Fruit fly (Drosophila melanogaster): ENCODE data around the gene CG9396.

The CG9396 gene

DNA sequence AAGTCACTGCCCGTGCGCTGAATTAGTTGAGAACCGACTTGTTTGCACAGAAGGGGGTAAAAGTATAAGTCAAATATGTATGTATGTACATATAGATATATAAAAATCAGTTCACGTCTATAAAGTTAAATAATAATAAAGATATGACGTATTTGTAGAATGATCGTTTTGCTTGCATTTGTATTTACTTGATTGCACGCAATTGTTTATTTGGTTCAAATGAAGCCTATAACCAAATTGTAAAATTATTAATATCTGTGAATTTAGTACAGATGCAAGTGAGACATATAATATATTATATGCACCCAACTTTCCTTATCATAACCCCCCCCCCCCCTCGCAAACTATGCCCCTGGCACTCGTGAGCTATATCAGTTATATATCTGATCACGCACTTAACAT, 29.1 kb upstream of the CG9396 start (continued):
- TF ChIP-seq ERR (GFP tag; optimal IDR thresholded peaks at IDR 0.05) (no peak), Hey (tag; optimal IDR thresholded peaks at IDR 0.05) (no peak), CG11093 (GFP tag; IDR thresholded peaks at IDR 0.05) (no peak), CG17829 (tag; optimal IDR thresholded peaks at IDR 0.05) (no peak), shn (GFP tag; optimal IDR thresholded peaks at IDR 0.05) (no peak), cwo (GFP tag; optimal IDR thresholded peaks at IDR 0.05) (peak; percentile 78), scrt (GFP tag; optimal IDR thresholded peaks at IDR 0.05) (peak; percentile 49), dm (GFP tag; optimal IDR thresholded peaks at IDR 0.05) (no peak), unc-4 (GFP tag; IDR thresholded peaks at IDR 0.05; ENCODE audit: partially characterized antibody) (no peak), dmrt99B (tag; optimal IDR thresholded peaks at IDR 0.05) (peak; percentile 56), TFAM (GFP tag; optimal IDR thresholded peaks at IDR 0.05) (no peak), CG14014 (GFP tag; IDR thresholded peaks at IDR 0.05) (no peak), trh (GFP tag; optimal IDR thresholded peaks at IDR 0.05) (no peak), CG30431 (GFP tag; optimal IDR thresholded peaks at IDR 0.05) (no peak), Pdp1 (GFP tag; optimal IDR thresholded peaks at IDR 0.05) (peak in 1 of 2 experiments; percentile 7), emc (GFP tag; optimal IDR thresholded peaks at IDR 0.05) (no peak), Elba2 (GFP tag; optimal IDR thresholded peaks at IDR 0.05) (no peak), CG2199 (GFP tag; IDR thresholded peaks at IDR 0.05) (no peak), Ssrp (tag; optimal IDR thresholded peaks at IDR 0.05) (peak; percentile 4), mirr (GFP tag; optimal IDR thresholded peaks at IDR 0.05) (no peak), Lpt (GFP tag; optimal IDR thresholded peaks at IDR 0.05) (no peak), CG13123 (GFP tag; optimal IDR thresholded peaks at IDR 0.05) (no peak), disco-r (GFP tag; optimal IDR thresholded peaks at IDR 0.05) (no peak), CG7556 (GFP tag; optimal IDR thresholded peaks at IDR 0.05) (peak; percentile 28), dysf (GFP tag; IDR thresholded peaks at IDR 0.05) (peak; percentile 68; the same call in 2 of the 3 replicates), zfh1 (GFP tag; IDR thresholded peaks at IDR 0.05) (no peak), Atf3 (GFP tag; optimal IDR thresholded peaks at IDR 0.05) (no peak), CG34422 (GFP tag; IDR thresholded peaks at IDR 0.05) (no peak), CG4424 (GFP tag; optimal IDR thresholded peaks at IDR 0.05) (peak; percentile 28), gcm2 (GFP tag; optimal IDR thresholded peaks at IDR 0.05) (no peak), fd64A (GFP tag; optimal IDR thresholded peaks at IDR 0.05) (no peak), PHDP (tag; optimal IDR thresholded peaks at IDR 0.05) (peak; percentile 61), tgo (GFP tag; IDR thresholded peaks at IDR 0.05) (no peak), CG15514 (GFP tag; optimal IDR thresholded peaks at IDR 0.05) (peak; percentile 53), dan (GFP tag; IDR thresholded peaks at IDR 0.05) (no peak), da (GFP tag; optimal IDR thresholded peaks at IDR 0.05) (no peak), MTF-1 (GFP tag; optimal IDR thresholded peaks at IDR 0.05; ENCODE audit: borderline replicate concordance) (no peak), salm (tag; optimal IDR thresholded peaks at IDR 0.05) (peak; percentile 15), lmd (GFP tag; IDR thresholded peaks at IDR 0.05) (peak; percentile 30; the same call in 1 of the 2 replicates), CG1832 (GFP tag; optimal IDR thresholded peaks at IDR 0.05) (no peak), ato (GFP tag; IDR thresholded peaks at IDR 0.05; ENCODE audit: partially characterized antibody) (no peak), Scr (GFP tag; IDR thresholded peaks at IDR 0.05; ENCODE audit: partially characterized antibody) (no peak), psq (GFP tag; optimal IDR thresholded peaks at IDR 0.05) (no peak), Asciz (GFP tag; optimal IDR thresholded peaks at IDR 0.05) (peak; percentile 63), CG10321 (GFP tag; IDR thresholded peaks at IDR 0.05) (no peak), ap (GFP tag; IDR thresholded peaks at IDR 0.05) (no peak), C15 (GFP tag; IDR thresholded peaks at IDR 0.05) (no peak), pho (GFP tag; optimal IDR thresholded peaks at IDR 0.05) (peak; percentile 2), eve (GFP tag; optimal IDR thresholded peaks at IDR 0.05) (no peak), Bdp1 (GFP tag; optimal IDR thresholded peaks at IDR 0.05) (no peak), fd96Cb (tag; optimal IDR thresholded peaks at IDR 0.05) (no peak), lab (GFP tag; optimal IDR thresholded peaks at IDR 0.05) (peak; percentile 81)

Measured in whole organism, embryonic.